Fruit fly (Drosophila melanogaster) whole organism, embryonic: Measurements from ENCODE around the gene Tsf2.

Experiments
- Aef1 ChIP-seq: fragments of 200-800 bp; sonication (Bioruptor generic); IDR thresholded peaks from 3 replicates; pipeline ENCODE4 v1.3.6; 2022; ENCODE audit warnings: missing biosample characterization, missing genetic modification characterization
- CG10274 ChIP-seq: fragments of 200-800 bp; sonication (Bioruptor generic); optimal IDR thresholded peaks from 3 replicates; lab custom pipeline; 2017; ENCODE audit warnings: missing biosample characterization, mild to moderate bottlenecking, missing genetic modification characterization
- CG11093 ChIP-seq: fragments of 200-800 bp; sonication (Bioruptor generic); IDR thresholded peaks from 3 replicates; pipeline ENCODE4 v1.3.6; 2022; ENCODE audit warnings: missing biosample characterization, missing genetic modification characterization
- CG11560 ChIP-seq: fragments of 200-800 bp; sonication (Bioruptor generic); IDR thresholded peaks from 3 replicates; pipeline ENCODE4 v1.3.6; 2022; ENCODE audit warnings: missing biosample characterization, missing genetic modification characterization
- CG11695 ChIP-seq: fragments of 200-800 bp; sonication (Bioruptor generic); IDR thresholded peaks from 3 replicates; pipeline ENCODE4 v1.3.6; 2022; ENCODE audit warnings: missing biosample characterization, missing genetic modification characterization
- CG11723 ChIP-seq: fragments of 200-800 bp; sonication (Bioruptor generic); optimal IDR thresholded peaks from 2 replicates; lab custom pipeline; 2017; ENCODE audit warnings: missing biosample characterization, mild to moderate bottlenecking, missing genetic modification characterization
- CG13624 ChIP-seq: fragments of 200-800 bp; sonication (Bioruptor generic); optimal IDR thresholded peaks from 2 replicates; lab custom pipeline; 2016; ENCODE audit warnings: missing biosample characterization, missing genetic modification characterization
- CG14014 ChIP-seq: fragments of 200-800 bp; sonication (Bioruptor generic); IDR thresholded peaks from 2 replicates; pipeline ENCODE4 v1.3.6; 2022; ENCODE audit warnings: missing biosample characterization, missing genetic modification characterization
- CG15073 ChIP-seq: fragments of 200-800 bp; sonication (Bioruptor generic); optimal IDR thresholded peaks from 2 replicates; lab custom pipeline; 2016; ENCODE audit warnings: missing biosample characterization, missing genetic modification characterization
- CG15269 ChIP-seq: fragments of 200-800 bp; sonication (Bioruptor generic); optimal IDR thresholded peaks from 2 replicates; lab custom pipeline; 2018; ENCODE audit warnings: missing biosample characterization, mild to moderate bottlenecking, missing genetic modification characterization, moderate library complexity
- CG17802 ChIP-seq: fragments of 200-800 bp; sonication (Bioruptor generic); optimal IDR thresholded peaks from 2 replicates; lab custom pipeline; 2018; ENCODE audit warnings: missing biosample characterization, mild to moderate bottlenecking, missing genetic modification characterization, moderate library complexity
- CG30403 ChIP-seq: fragments of 200-800 bp; sonication (Bioruptor generic); optimal IDR thresholded peaks from 3 replicates; lab custom pipeline; 2016; ENCODE audit warnings: missing biosample characterization, missing genetic modification characterization
- CG3065 ChIP-seq: fragments of 200-800 bp; sonication (Bioruptor generic); optimal IDR thresholded peaks from 2 replicates; lab custom pipeline; 2016; ENCODE audit warnings: missing biosample characterization, missing genetic modification characterization
- CG32532 ChIP-seq: fragments of 200-800 bp; sonication (Bioruptor generic); IDR thresholded peaks from 2 replicates; pipeline ENCODE4 v1.3.6; 2022; ENCODE audit warnings: missing biosample characterization, missing genetic modification characterization
- CG3281 ChIP-seq: fragments of 200-800 bp; sonication (Bioruptor generic); optimal IDR thresholded peaks from 3 replicates; lab custom pipeline; 2017; ENCODE audit warnings: missing biosample characterization, mild to moderate bottlenecking, missing genetic modification characterization
- CG3995 ChIP-seq: fragments of 200-800 bp; sonication (Bioruptor generic); optimal IDR thresholded peaks from 3 replicates; lab custom pipeline; 2016; ENCODE audit warnings: missing biosample characterization, missing genetic modification characterization
- CG4404 ChIP-seq: fragments of 200-800 bp; sonication (Bioruptor generic); IDR thresholded peaks from 2 replicates; pipeline ENCODE4 v1.3.6; 2022; ENCODE audit warnings: missing biosample characterization, missing genetic modification characterization
- CG8359 ChIP-seq: fragments of 200-800 bp; sonication (Bioruptor generic); optimal IDR thresholded peaks from 2 replicates; lab custom pipeline; 2017; ENCODE audit warnings: missing biosample characterization, mild to moderate bottlenecking, missing genetic modification characterization, borderline replicate concordance
- CG9876 ChIP-seq: fragments of 200-800 bp; sonication (Bioruptor generic); optimal IDR thresholded peaks from 2 replicates; lab custom pipeline; 2016; ENCODE audit warnings: missing biosample characterization, missing genetic modification characterization
- Dip2 ChIP-seq: fragments of 200-800 bp; sonication (Bioruptor generic); IDR thresholded peaks from 2 replicates; pipeline ENCODE4 v1.3.6; 2022; ENCODE audit warnings: missing biosample characterization, missing genetic modification characterization
- Dip3 ChIP-seq: fragments of 200-800 bp; sonication (Bioruptor generic); optimal IDR thresholded peaks from 3 replicates; lab custom pipeline; 2016; ENCODE audit warnings: missing biosample characterization, missing genetic modification characterization
- Ets97D ChIP-seq: fragments of 200-800 bp; sonication (Bioruptor generic); optimal IDR thresholded peaks from 3 replicates; lab custom pipeline; 2016; ENCODE audit warnings: missing biosample characterization, missing genetic modification characterization
- Gsc ChIP-seq: fragments of 200-800 bp; sonication (Bioruptor generic); IDR thresholded peaks from 2 replicates; pipeline ENCODE4 v1.3.6; 2022; ENCODE audit warnings: missing biosample characterization, missing genetic modification characterization
- HLHmδ ChIP-seq: fragments of 200-800 bp; sonication (Bioruptor generic); optimal IDR thresholded peaks from 2 replicates; lab custom pipeline; 2018; ENCODE audit warnings: missing biosample characterization, mild to moderate bottlenecking, missing genetic modification characterization, moderate library complexity
- HmgZ ChIP-seq: fragments of 200-800 bp; sonication (Bioruptor generic); optimal IDR thresholded peaks from 2 replicates; lab custom pipeline; 2018; ENCODE audit warnings: missing biosample characterization, mild to moderate bottlenecking, missing genetic modification characterization
- Lhr ChIP-seq: fragments of 200-800 bp; sonication (Bioruptor generic); optimal IDR thresholded peaks from 3 replicates; lab custom pipeline; 2017; ENCODE audit warnings: mild to moderate bottlenecking, missing biosample characterization, missing genetic modification reagents, missing genetic modification characterization
- NC2β ChIP-seq: fragments of 200-800 bp; sonication (Bioruptor generic); optimal IDR thresholded peaks from 2 replicates; lab custom pipeline; 2016; ENCODE audit warnings: missing biosample characterization, missing genetic modification characterization
- Oaz ChIP-seq: fragments of 200-800 bp; sonication (Bioruptor generic); IDR thresholded peaks from 2 replicates; pipeline ENCODE4 v1.3.6; 2022; ENCODE audit warnings: missing biosample characterization, missing genetic modification characterization
- Poxn ChIP-seq: fragments of 200-800 bp; sonication (Bioruptor generic); IDR thresholded peaks from 2 replicates; pipeline ENCODE4 v1.3.6; 2022; ENCODE audit warnings: missing biosample characterization, missing genetic modification characterization
- Ravus ChIP-seq: fragments of 200-800 bp; sonication (Bioruptor generic); IDR thresholded peaks from 2 replicates; pipeline ENCODE4 v1.3.6; 2022; ENCODE audit warnings: missing biosample characterization, missing genetic modification characterization
- Xrp1 ChIP-seq: fragments of 200-800 bp; sonication (Bioruptor generic); IDR thresholded peaks from 2 replicates; pipeline ENCODE4 v1.3.6; 2022; ENCODE audit warnings: missing biosample characterization, missing genetic modification characterization
- az2 ChIP-seq: fragments of 200-800 bp; sonication (Bioruptor generic); optimal IDR thresholded peaks from 3 replicates; lab custom pipeline; 2016; ENCODE audit warnings: missing biosample characterization, missing genetic modification characterization
- bbx ChIP-seq: fragments of 200-800 bp; sonication (Bioruptor generic); IDR thresholded peaks from 2 replicates; pipeline ENCODE4 v1.3.6; 2022; ENCODE audit warnings: missing biosample characterization, missing genetic modification characterization; ENCODE audit not compliant: partially characterized antibody
- crp ChIP-seq, 2 experiments: fragments of 200-800 bp; sonication (Bioruptor generic); optimal IDR thresholded peaks; 2 replicates in 1 of 2; 3 replicates in 1 of 2; lab custom pipeline; 2017; ENCODE audit warnings: missing biosample characterization in 2 of 2, missing genetic modification characterization in 2 of 2, mild to moderate bottlenecking in 1 of 2, moderate library complexity in 1 of 2
- fd96Cb ChIP-seq: fragments of 200-800 bp; sonication (Bioruptor generic); optimal IDR thresholded peaks from 2 replicates; lab custom pipeline; 2018; ENCODE audit warnings: missing biosample characterization, mild to moderate bottlenecking, missing genetic modification characterization, moderate library complexity
- gem ChIP-seq: fragments of 200-800 bp; sonication (Bioruptor generic); optimal IDR thresholded peaks from 2 replicates; lab custom pipeline; 2019; ENCODE audit warnings: missing biosample characterization, mild to moderate bottlenecking, missing genetic modification characterization, moderate library complexity
- grn ChIP-seq: fragments of 200-800 bp; sonication (Bioruptor generic); optimal IDR thresholded peaks from 3 replicates; lab custom pipeline; 2017; ENCODE audit warnings: missing biosample characterization, missing genetic modification characterization
- gsb-n ChIP-seq: fragments of 200-800 bp; sonication (Bioruptor generic); optimal IDR thresholded peaks from 3 replicates; lab custom pipeline; 2018; ENCODE audit warnings: missing biosample characterization, mild to moderate bottlenecking, missing genetic modification characterization
- h ChIP-seq: fragments of >200 bp; optimal IDR thresholded peaks from 2 replicates; lab custom pipeline; 2017
- her ChIP-seq: fragments of 200-800 bp; sonication (Bioruptor generic); optimal IDR thresholded peaks from 2 replicates; lab custom pipeline; 2016; ENCODE audit warnings: missing biosample characterization, missing genetic modification characterization
- lola ChIP-seq, 3 experiments: fragments of >200 bp in 2 of 3; fragments of 200-800 bp in 1 of 3; sonication (Bioruptor generic) in 1 of 3; optimal IDR thresholded peaks; 2 replicates each; lab custom pipeline; 2017 to 2019; ENCODE audit warnings: missing biosample characterization in 3 of 3, missing genetic modification characterization in 3 of 3, mild to moderate bottlenecking in 1 of 3, moderate library complexity in 1 of 3
- nmo ChIP-seq: fragments of 200-800 bp; sonication (Bioruptor generic); optimal IDR thresholded peaks from 2 replicates; lab custom pipeline; 2018; ENCODE audit warnings: missing biosample characterization, mild to moderate bottlenecking, missing genetic modification characterization, moderate library complexity
- oc ChIP-seq: fragments of 200-800 bp; sonication (Bioruptor generic); optimal IDR thresholded peaks from 2 replicates; lab custom pipeline; 2018; ENCODE audit warnings: missing biosample characterization, mild to moderate bottlenecking, missing genetic modification characterization, moderate library complexity
- phol ChIP-seq: fragments of 200-800 bp; sonication (Bioruptor generic); optimal IDR thresholded peaks from 3 replicates; lab custom pipeline; 2018; ENCODE audit warnings: missing biosample characterization, mild to moderate bottlenecking, missing genetic modification characterization, moderate library complexity
- run ChIP-seq: fragments of 200-800 bp; sonication (Bioruptor generic); optimal IDR thresholded peaks from 3 replicates; lab custom pipeline; 2018; ENCODE audit warnings: missing biosample characterization, mild to moderate bottlenecking, missing genetic modification characterization
- scrt ChIP-seq: fragments of 200-800 bp; sonication (Bioruptor generic); optimal IDR thresholded peaks from 2 replicates; lab custom pipeline; 2018; ENCODE audit warnings: missing biosample characterization, mild to moderate bottlenecking, missing genetic modification characterization, moderate library complexity
- seq ChIP-seq: fragments of 200-800 bp; sonication (Bioruptor generic); IDR thresholded peaks from 2 replicates; pipeline ENCODE4 v1.3.6; 2022; ENCODE audit warnings: missing biosample characterization, missing genetic modification characterization
- slou ChIP-seq: fragments of 200-800 bp; sonication (Bioruptor generic); optimal IDR thresholded peaks from 3 replicates; lab custom pipeline; 2016; ENCODE audit warnings: missing biosample characterization, missing genetic modification characterization
- slp2 ChIP-seq: fragments of 200-800 bp; sonication (Bioruptor generic); optimal IDR thresholded peaks from 2 replicates; lab custom pipeline; 2016; ENCODE audit warnings: missing biosample characterization, missing genetic modification characterization
- wor ChIP-seq: fragments of 200-800 bp; sonication (Bioruptor generic); IDR thresholded peaks from 2 replicates; pipeline ENCODE4 v1.3.6; 2022; ENCODE audit warnings: missing biosample characterization, missing genetic modification characterization
- zf30C ChIP-seq: fragments of 200-800 bp; sonication (Bioruptor generic); optimal IDR thresholded peaks from 3 replicates; lab custom pipeline; 2018; ENCODE audit warnings: missing biosample characterization, mild to moderate bottlenecking, missing genetic modification characterization

The Tsf2 gene

DNA sequence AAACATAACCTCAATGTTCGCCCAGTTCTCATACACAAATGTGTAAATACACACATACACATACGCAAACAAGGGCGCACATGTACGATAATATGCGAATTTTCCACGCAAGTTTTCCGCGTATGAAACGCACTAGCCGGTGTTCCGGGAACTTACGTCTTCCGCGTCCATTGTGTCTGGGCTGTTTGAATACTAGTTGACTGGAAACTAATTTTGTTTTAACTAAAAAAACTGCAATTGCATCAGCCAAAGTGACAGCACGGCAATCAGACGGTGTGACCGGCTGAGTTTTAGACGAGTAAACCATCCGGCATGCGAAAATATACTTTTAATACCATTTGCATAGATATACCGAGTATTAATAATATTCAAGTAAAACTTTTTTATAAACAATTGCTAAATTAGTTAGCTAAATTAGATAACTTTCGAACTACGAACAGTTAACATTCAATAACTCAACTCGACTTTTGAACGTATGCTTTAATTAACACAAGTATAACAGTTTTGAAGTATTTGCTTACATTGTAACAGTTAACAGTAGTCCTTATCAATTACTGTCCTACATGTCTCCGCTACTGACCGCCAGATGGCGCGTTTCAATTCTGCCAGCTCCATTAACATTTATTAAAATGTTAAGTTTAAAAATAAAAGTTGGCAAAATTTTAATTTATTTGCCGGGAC is 7.0 kb downstream of the Tsf2 start, which contains the start of gene eIF2beta (continued):
- no peak for TF ChIP-seq CG10274 (GFP tag; lab: Kevin White, UChicago)
- no peak for TF ChIP-seq HmgZ (tag; lab: Kevin White, UChicago)
- TF ChIP-seq CG3065 = no peak
- peak; percentile 6 for TF ChIP-seq CG13624
- no peak for TF ChIP-seq Dip3
- TF ChIP-seq CG11560 (tag; lab: Robert Waterston, UW) = no peak
- peak; percentile 37 for TF ChIP-seq slp2
- TF ChIP-seq bbx (GFP tag; lab: Robert Waterston, UW) = no peak
- no peak; the same call in 1 of the 2 replicates for TF ChIP-seq CG14014 (GFP tag; lab: Robert Waterston, UW)
- TF ChIP-seq her (GFP tag; lab: Kevin White, UChicago) = no peak
- no peak for TF ChIP-seq CG9876 (GFP tag; lab: Kevin White, UChicago)
- no peak for TF ChIP-seq Gsc (GFP tag; lab: Robert Waterston, UW)
- no peak for TF ChIP-seq wor
- TF ChIP-seq CG15073 (GFP tag; lab: Kevin White, UChicago) = no peak
- TF ChIP-seq Oaz (GFP tag; lab: Robert Waterston, UW) = no peak
- TF ChIP-seq run (tag; lab: Kevin White, UChicago) = no peak
- TF ChIP-seq gsb-n (tag; lab: Kevin White, UChicago) = no peak
- peak; percentile 57 for TF ChIP-seq HLHmδ (GFP tag; lab: Kevin White, UChicago)
- no peak for TF ChIP-seq lola (GFP tag; optimal IDR thresholded peaks at IDR 0.05; lab: Kevin White, UChicago)
- TF ChIP-seq Poxn (GFP tag; lab: Robert Waterston, UW) = no peak
- no peak for TF ChIP-seq grn (GFP tag; lab: Kevin White, UChicago)
- peak; percentile 11 for TF ChIP-seq scrt (GFP tag; lab: Kevin White, UChicago)
- no peak for TF ChIP-seq zf30C
- no peak for TF ChIP-seq CG11695 (GFP tag; lab: Robert Waterston, UW)
- no peak for TF ChIP-seq CG4404 (GFP tag; lab: Robert Waterston, UW)
- peak; percentile 22 for TF ChIP-seq CG11723 (GFP tag; lab: Kevin White, UChicago)
- peak; percentile 54 for TF ChIP-seq CG15269 (tag; lab: Kevin White, UChicago)
- TF ChIP-seq slou = no peak
- peak in 1 of 2 experiments; percentile 1 for TF ChIP-seq crp (GFP tag; optimal IDR thresholded peaks at IDR 0.05; lab: Kevin White, UChicago)
- TF ChIP-seq CG3995 = no peak
- TF ChIP-seq Lhr (GFP tag; lab: Kevin White, UChicago) = peak; percentile 47
- TF ChIP-seq Dip2 (GFP tag; lab: Robert Waterston, UW) = no peak
- peak; percentile 5 for TF ChIP-seq phol (tag; lab: Kevin White, UChicago)
- TF ChIP-seq CG8359 (GFP tag; lab: Kevin White, UChicago) = no peak
- no peak for TF ChIP-seq fd96Cb (tag; lab: Kevin White, UChicago)
- no peak for TF ChIP-seq Ets97D (GFP tag; lab: Kevin White, UChicago)
- peak; percentile 49 for TF ChIP-seq az2 (GFP tag; lab: Kevin White, UChicago)
- TF ChIP-seq CG3281 (GFP tag; lab: Kevin White, UChicago) = peak; percentile 46
- no peak for TF ChIP-seq seq (GFP tag; lab: Robert Waterston, UW)
- TF ChIP-seq Xrp1 (GFP tag; lab: Robert Waterston, UW) = peak; percentile 24; the same call in 1 of the 2 replicates
- TF ChIP-seq gem (tag; lab: Kevin White, UChicago) = no peak
- no peak for TF ChIP-seq CG30403 (GFP tag; lab: Kevin White, UChicago)
- TF ChIP-seq CG17802 (tag; lab: Kevin White, UChicago) = peak; percentile 26
- no peak for TF ChIP-seq CG11093 (GFP tag; lab: Robert Waterston, UW)
- no peak for TF ChIP-seq Ravus (GFP tag; lab: Robert Waterston, UW)
- no peak for TF ChIP-seq Aef1 (GFP tag; lab: Robert Waterston, UW)
- TF ChIP-seq CG32532 = peak; percentile 20; the same call in 1 of the 2 replicates
- TF ChIP-seq nmo = peak; percentile 41
- peak; percentile 47 for TF ChIP-seq oc (tag; lab: Kevin White, UChicago)
- TF ChIP-seq NC2β = peak; percentile 3
- TF ChIP-seq h = no peak
